Worm (Caenorhabditis elegans): ENCODE measurements around the gene srlf-37.

srlf-37 gene

ce11 chrV:635630-636029 is 31.6 kb upstream of the srlf-37 start:
- TF ChIP-seq hlh-1 (tag; optimal IDR thresholded peaks at IDR 0.05) (no peak), sem-2 (GFP tag; optimal IDR thresholded peaks at IDR 0.05) (no peak)

DNA sequence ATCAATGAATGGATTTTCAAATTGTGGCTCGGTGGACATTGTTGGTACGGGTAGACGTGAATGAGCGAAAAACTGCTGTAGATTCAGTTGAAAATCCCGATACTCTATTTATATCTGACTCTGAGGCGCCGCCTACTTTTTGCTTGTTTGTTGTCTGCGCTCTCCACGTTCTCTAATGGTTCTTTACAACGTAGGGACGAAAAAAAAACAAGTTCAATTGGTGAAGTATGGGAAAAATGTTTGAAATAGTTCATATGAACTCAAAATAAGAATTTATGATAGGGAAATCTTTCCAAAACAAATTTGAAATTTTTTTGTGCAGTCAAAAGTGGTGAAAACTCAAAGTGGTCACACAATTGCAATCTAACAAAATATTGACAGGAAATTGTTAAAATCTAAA is 30.9 kb upstream of the srlf-37 start, which contains the start of gene F48G7.10:
Gene F48G7.10 (minus strand): TSS at position 101 of the 400 bp plus-strand sequence.
- TF ChIP-seq M03D4.4 (tag; optimal IDR thresholded peaks at IDR 0.05) (no peak), lin-32 (GFP tag; optimal IDR thresholded peaks at IDR 0.05) (no peak), ceh-39 (tag; optimal IDR thresholded peaks at IDR 0.05) (no peak), blmp-1 (tag; optimal IDR thresholded peaks at IDR 0.05) (no peak)

DNA sequence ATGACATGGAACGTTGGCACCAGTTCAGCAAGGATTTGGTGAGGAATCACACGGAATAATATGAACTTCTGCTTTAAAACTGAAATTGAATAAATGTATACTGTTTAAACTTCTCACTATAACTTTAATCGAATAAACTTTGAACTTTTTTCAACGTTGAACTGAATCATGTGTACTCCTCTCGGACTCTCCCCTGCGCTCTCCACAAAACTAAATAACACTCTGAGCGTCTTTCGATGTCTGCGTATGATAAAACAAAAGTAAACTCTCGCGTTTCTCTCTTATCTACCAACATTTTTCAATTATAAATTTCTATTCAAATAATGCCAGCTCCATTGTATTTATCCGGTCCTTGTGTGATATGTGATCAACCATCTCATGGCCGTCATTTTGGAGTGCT is 27.8 kb upstream of the srlf-37 start:
- TF ChIP-seq lin-13 (tag; optimal IDR thresholded peaks at IDR 0.05) = no peak
- TF ChIP-seq mep-1 (tag; optimal IDR thresholded peaks at IDR 0.05) = no peak
- no peak for TF ChIP-seq nhr-76 (tag; optimal IDR thresholded peaks at IDR 0.05)
- TF ChIP-seq unc-39 (tag; optimal IDR thresholded peaks at IDR 0.05) = no peak
- no peak for TF ChIP-seq ham-2 (GFP tag; optimal IDR thresholded peaks at IDR 0.05)

DNA sequence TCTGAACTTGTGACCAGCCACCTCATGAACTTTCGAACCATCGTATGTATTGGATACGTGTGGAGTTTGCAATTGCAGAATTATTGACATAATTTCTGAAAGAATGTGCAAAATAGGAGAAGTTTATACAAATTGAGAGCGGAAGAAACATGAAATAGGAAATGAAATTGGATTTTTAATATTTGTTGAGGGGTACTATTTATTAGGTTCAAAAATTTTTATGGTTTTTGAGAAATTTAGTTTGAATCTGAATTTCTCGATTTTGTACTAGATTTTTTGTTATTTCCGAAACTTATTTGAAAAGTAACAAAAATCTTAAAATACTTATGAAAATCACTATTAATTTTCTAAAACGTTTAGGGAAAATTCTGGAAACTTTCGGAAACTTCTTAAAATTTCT is 24.5 kb upstream of the srlf-37 start, which contains the start of gene F48G7.9:
Gene F48G7.9 (minus strand): TSS at position 101 of the 400 bp plus-strand sequence.
- TF ChIP-seq pha-4 (tag; optimal IDR thresholded peaks at IDR 0.05) (no peak), nhr-2 (tag; optimal IDR thresholded peaks at IDR 0.05) (no peak), unc-39 (tag; optimal IDR thresholded peaks at IDR 0.05) (no peak), ceh-43 (GFP tag; optimal IDR thresholded peaks at IDR 0.05) (no peak), ham-2 (GFP tag; optimal IDR thresholded peaks at IDR 0.05) (no peak), nhr-237 (tag; optimal IDR thresholded peaks at IDR 0.05) (no peak), ceh-83 (GFP tag; optimal IDR thresholded peaks at IDR 0.05) (no peak), nhr-28 (tag; optimal IDR thresholded peaks at IDR 0.05) (no peak), ztf-11 (tag; optimal IDR thresholded peaks at IDR 0.05) (no peak)

ce11 chrV:627585-627984 is 23.6 kb upstream of the srlf-37 start, which contains the start of gene F48G7.8:
Gene F48G7.8, minus strand, starts transcription at chrV:627685.
- no peak for TF ChIP-seq elt-1 (tag; optimal IDR thresholded peaks at IDR 0.05; ENCODE audit: borderline replicate concordance, insufficient read depth)
- TF ChIP-seq sptf-1 (tag; optimal IDR thresholded peaks at IDR 0.05) = no peak
- TF ChIP-seq nhr-237 (tag; optimal IDR thresholded peaks at IDR 0.05) = no peak
- no peak for TF ChIP-seq drap-1 (GFP tag; optimal IDR thresholded peaks at IDR 0.05)
- TF ChIP-seq flh-1 (GFP tag; optimal IDR thresholded peaks at IDR 0.05) = no peak
- no peak for TF ChIP-seq nhr-2 (tag; optimal IDR thresholded peaks at IDR 0.05)
- TF ChIP-seq sem-2 (GFP tag; optimal IDR thresholded peaks at IDR 0.05) = no peak

- TF ChIP-seq lsy-2 (tag; optimal IDR thresholded peaks at IDR 0.05) = no peak
- TF ChIP-seq nhr-2 (tag; optimal IDR thresholded peaks at IDR 0.05) = no peak
These were observed 22.3 kb upstream of the srlf-37 start, which contains the start of gene F48G7.7 for ce11 chrV:626321-626720. Gene F48G7.7, minus strand, starts transcription at chrV:626421.

DNA sequence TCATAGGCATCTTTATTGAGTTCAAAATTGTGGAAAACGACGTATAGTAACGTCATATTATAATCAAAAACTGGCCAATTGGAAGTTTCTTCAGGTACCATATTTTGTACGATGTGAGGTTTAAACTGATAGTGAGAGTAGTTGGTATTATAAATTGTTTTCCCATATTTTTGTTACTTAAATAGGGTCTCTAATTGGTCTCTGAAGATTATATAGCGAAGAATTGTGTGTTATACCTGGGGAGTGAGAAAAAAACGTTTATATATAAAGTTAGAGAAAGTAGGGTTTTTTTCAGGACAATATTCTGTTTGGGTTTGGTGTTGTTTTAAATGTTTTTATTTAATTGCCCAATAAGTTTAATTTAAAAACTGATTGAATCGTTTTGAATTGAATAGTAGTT is 20.9 kb upstream of the srlf-37 start, which contains the start of gene srt-17:
Gene srt-17 (minus strand): TSS at position 101 of the 400 bp plus-strand sequence.
- no peak for TF ChIP-seq lsy-2 (tag; optimal IDR thresholded peaks at IDR 0.05)
- TF ChIP-seq cnd-1 (tag; optimal IDR thresholded peaks at IDR 0.05) = no peak
- TF ChIP-seq hlh-1 (tag; optimal IDR thresholded peaks at IDR 0.05) = no peak
- no peak for TF ChIP-seq ces-1 (GFP tag; optimal IDR thresholded peaks at IDR 0.05)
- no peak for TF ChIP-seq unc-39 (tag; optimal IDR thresholded peaks at IDR 0.05)
- no peak for TF ChIP-seq unc-120 (tag; optimal IDR thresholded peaks at IDR 0.05; ENCODE audit: poor library complexity, severe bottlenecking)
- TF ChIP-seq nhr-28 (tag; optimal IDR thresholded peaks at IDR 0.05) = no peak
- TF ChIP-seq ham-2 (GFP tag; optimal IDR thresholded peaks at IDR 0.05) = no peak
- no peak for TF ChIP-seq mls-2 (tag; optimal IDR thresholded peaks at IDR 0.05)
- no peak for TF ChIP-seq ceh-43 (GFP tag; optimal IDR thresholded peaks at IDR 0.05)
- no peak for TF ChIP-seq flh-1 (GFP tag; optimal IDR thresholded peaks at IDR 0.05)
